Worm (Caenorhabditis elegans) whole organism, late embryonic: ENCODE results near the gene blos-4.

Experiments
- C08G9.2 ChIP-seq: sonication (generic microtip); optimal IDR thresholded peaks from 2 replicates; lab custom pipeline; 2016; ENCODE audit warnings: mild to moderate bottlenecking, missing genetic modification characterization, moderate library complexity, missing compliant biosample characterization
- K02D7.2 ChIP-seq: sonication (generic microtip); optimal IDR thresholded peaks from 2 replicates; lab custom pipeline; 2017; ENCODE audit warnings: mild to moderate bottlenecking, missing genetic modification characterization, missing compliant biosample characterization
- T23F11.4 ChIP-seq: fragments of 200-800 bp; sonication (Bioruptor generic); optimal IDR thresholded peaks from 2 replicates; lab custom pipeline; 2018; ENCODE audit warnings: mild to moderate bottlenecking, missing genetic modification characterization, missing compliant biosample characterization
- ceh-22 ChIP-seq: sonication (generic microtip); optimal IDR thresholded peaks from 2 replicates; lab custom pipeline; 2017; ENCODE audit warnings: missing biosample characterization, missing genetic modification characterization
- ceh-24 ChIP-seq: sonication (generic microtip); optimal IDR thresholded peaks from 2 replicates; lab custom pipeline; 2016; ENCODE audit warnings: mild to moderate bottlenecking, missing genetic modification characterization, missing compliant biosample characterization
- ceh-30 ChIP-seq: fragments of 150-350 bp; optimal IDR thresholded peaks from 2 replicates; lab custom pipeline; 2014; ENCODE audit warnings: missing biosample characterization, missing genetic modification characterization
- ceh-31 ChIP-seq: sonication (generic microtip); optimal IDR thresholded peaks from 2 replicates; lab custom pipeline; 2016; ENCODE audit warnings: missing genetic modification characterization, missing compliant biosample characterization
- ceh-34 ChIP-seq: sonication (generic microtip); optimal IDR thresholded peaks from 2 replicates; lab custom pipeline; 2016; ENCODE audit warnings: mild to moderate bottlenecking, missing genetic modification characterization, missing compliant biosample characterization
- ceh-45 ChIP-seq: fragments of 200-800 bp; sonication (Bioruptor generic); IDR thresholded peaks from 2 replicates; pipeline ENCODE4 v1.3.6; 2022; ENCODE audit warnings: missing genetic modification reagents, missing genetic modification characterization, missing compliant biosample characterization
- ceh-6 ChIP-seq: fragments of 200-800 bp; sonication (Bioruptor generic); optimal IDR thresholded peaks from 2 replicates; lab custom pipeline; 2018; ENCODE audit warnings: mild to moderate bottlenecking, missing genetic modification characterization, missing compliant biosample characterization
- ceh-9 ChIP-seq: sonication (generic microtip); optimal IDR thresholded peaks from 2 replicates; lab custom pipeline; 2016; ENCODE audit warnings: mild to moderate bottlenecking, missing genetic modification characterization, inconsistent platforms, missing compliant biosample characterization
- che-1 ChIP-seq: sonication (generic microtip); optimal IDR thresholded peaks from 2 replicates; lab custom pipeline; 2016; ENCODE audit warnings: mild to moderate bottlenecking, missing genetic modification characterization, missing compliant biosample characterization
- dmd-4 ChIP-seq: sonication (generic microtip); optimal IDR thresholded peaks from 2 replicates; lab custom pipeline; 2016; ENCODE audit warnings: borderline replicate concordance, missing genetic modification characterization, missing compliant biosample characterization
- dve-1 ChIP-seq: sonication (generic microtip); optimal IDR thresholded peaks from 2 replicates; lab custom pipeline; 2017; ENCODE audit warnings: antibody characterized with exemption, mild to moderate bottlenecking, missing genetic modification characterization, missing compliant biosample characterization
- elt-2 ChIP-seq: sonication (generic microtip); optimal IDR thresholded peaks from 2 replicates; lab custom pipeline; 2016; ENCODE audit warnings: missing genetic modification reagents, missing genetic modification characterization, missing compliant biosample characterization
- elt-4 ChIP-seq: sonication (generic microtip); optimal IDR thresholded peaks from 2 replicates; lab custom pipeline; 2016; ENCODE audit warnings: missing genetic modification characterization, missing compliant biosample characterization
- eyg-1 ChIP-seq: sonication (generic microtip); optimal IDR thresholded peaks from 2 replicates; lab custom pipeline; 2016; ENCODE audit warnings: missing genotype, missing genetic modification characterization, missing compliant biosample characterization
- fkh-6 ChIP-seq: sonication (generic microtip); optimal IDR thresholded peaks from 2 replicates; lab custom pipeline; 2016; ENCODE audit warnings: missing genetic modification characterization, missing compliant biosample characterization
- gmeb-2 ChIP-seq: sonication (generic microtip); optimal IDR thresholded peaks from 2 replicates; lab custom pipeline; 2016; ENCODE audit warnings: missing genetic modification characterization, inconsistent platforms, missing compliant biosample characterization
- hlh-13 ChIP-seq: fragments of 200-800 bp; sonication (Bioruptor generic); optimal IDR thresholded peaks from 2 replicates; lab custom pipeline; 2018; ENCODE audit warnings: mild to moderate bottlenecking, missing genetic modification characterization, missing compliant biosample characterization
- hlh-30 ChIP-seq: sonication (generic microtip); optimal IDR thresholded peaks from 2 replicates; lab custom pipeline; 2017; ENCODE audit warnings: antibody characterized with exemption, missing genetic modification characterization, missing compliant biosample characterization; ENCODE audit not compliant: insufficient read depth
- lim-6 ChIP-seq: sonication (generic microtip); optimal IDR thresholded peaks from 2 replicates; lab custom pipeline; 2016; ENCODE audit warnings: missing genetic modification characterization, missing compliant biosample characterization
- lin-11 ChIP-seq: fragments of 200-800 bp; sonication (Bioruptor generic); optimal IDR thresholded peaks from 2 replicates; lab custom pipeline; 2018; ENCODE audit warnings: mild to moderate bottlenecking, missing genetic modification characterization, missing compliant biosample characterization
- mec-3 ChIP-seq: sonication (generic microtip); optimal IDR thresholded peaks from 2 replicates; lab custom pipeline; 2016; ENCODE audit warnings: borderline replicate concordance, missing genetic modification characterization, missing compliant biosample characterization
- nhr-11 ChIP-seq: fragments of 150-350 bp; optimal IDR thresholded peaks from 2 replicates; lab custom pipeline; 2014; ENCODE audit warnings: missing biosample characterization, missing genetic modification characterization
- npax-4 ChIP-seq: sonication (generic microtip); optimal IDR thresholded peaks from 2 replicates; lab custom pipeline; 2016; ENCODE audit warnings: missing genetic modification characterization, missing compliant biosample characterization
- odd-2 ChIP-seq: sonication (generic microtip); optimal IDR thresholded peaks from 2 replicates; lab custom pipeline; 2017; ENCODE audit warnings: antibody characterized with exemption, mild to moderate bottlenecking, missing genetic modification characterization, missing compliant biosample characterization
- pag-3 ChIP-seq: sonication (generic microtip); optimal IDR thresholded peaks from 2 replicates; lab custom pipeline; 2016; ENCODE audit warnings: missing compliant biosample characterization, missing genetic modification characterization, borderline replicate concordance
- pat-9 ChIP-seq: fragments of 200-800 bp; sonication (Bioruptor generic); optimal IDR thresholded peaks from 2 replicates; lab custom pipeline; 2018; ENCODE audit warnings: mild to moderate bottlenecking, missing genetic modification characterization, moderate library complexity, missing compliant biosample characterization
- pros-1 ChIP-seq: fragments of 150-350 bp; optimal IDR thresholded peaks from 2 replicates; lab custom pipeline; 2014; ENCODE audit warnings: missing biosample characterization, missing genetic modification reagents, missing genetic modification characterization
- sdc-2 ChIP-seq: sonication (generic microtip); optimal IDR thresholded peaks from 2 replicates; lab custom pipeline; 2016; ENCODE audit warnings: missing genotype, missing genetic modification characterization, missing compliant biosample characterization
- unc-3 ChIP-seq, 2 experiments: fragments of 200-800 bp in 1 of 2; sonication (Bioruptor generic) in 1 of 2; sonication (generic microtip) in 1 of 2; conservative IDR thresholded peaks in 1 of 2; optimal IDR thresholded peaks in 1 of 2; 2 replicates each; pipeline versions ENCODE4 v1.3.6 to Lab custom; 2016 to 2022; ENCODE audit warnings: missing compliant biosample characterization in 2 of 2, missing genetic modification characterization in 2 of 2, missing genetic modification reagents in 1 of 2
- unc-55 ChIP-seq: sonication (generic microtip); optimal IDR thresholded peaks from 2 replicates; lab custom pipeline; 2017; ENCODE audit warnings: missing biosample characterization, missing genetic modification reagents, missing genetic modification characterization
- unc-86 ChIP-seq: sonication (generic microtip); optimal IDR thresholded peaks from 2 replicates; lab custom pipeline; 2016; ENCODE audit warnings: missing genetic modification characterization, missing compliant biosample characterization

blos-4 gene

ce11 chrII:6250782-6251461 is 5.9 kb downstream of the blos-4 start, which contains the start of gene phb-2 (continued):
- TF ChIP-seq elt-2 (tag; lab: Kevin White, UChicago) (peak; percentile 63), unc-55 (GFP tag; lab: Kevin White, UChicago) (no peak), lin-11 (tag; lab: Kevin White, UChicago) (no peak), pag-3 (no peak), ceh-9 (no peak), lim-6 (tag; lab: Kevin White, UChicago) (no peak), gmeb-2 (tag; lab: Kevin White, UChicago) (no peak), che-1 (tag; lab: Kevin White, UChicago) (no peak), K02D7.2 (tag; lab: Kevin White, UChicago) (no peak), ceh-30 (no peak), eyg-1 (tag; lab: Kevin White, UChicago) (no peak), ceh-6 (GFP tag; lab: Kevin White, UChicago) (no peak), ceh-45 (GFP tag; lab: Robert Waterston, UW) (no peak), C08G9.2 (tag; lab: Kevin White, UChicago) (no peak), ceh-31 (tag; lab: Kevin White, UChicago) (peak; percentile 38), hlh-30 (peak; percentile 54), dve-1 (peak; percentile 68), unc-86 (no peak)
- TF ChIP-seq, all 69 proteins: peak for 15

ce11 chrII:6252707-6253106 is 7.7 kb downstream of the blos-4 start:
- TF ChIP-seq lin-11 (tag; lab: Kevin White, UChicago) (no peak), sdc-2 (tag; lab: Kevin White, UChicago) (no peak), ceh-22 (no peak), ceh-9 (no peak)

- no peak for TF ChIP-seq pat-9 (tag; lab: Kevin White, UChicago)
- no peak for TF ChIP-seq ceh-6 (GFP tag; lab: Kevin White, UChicago)
- no peak for TF ChIP-seq ceh-9
- TF ChIP-seq pag-3: no peak
- no peak for TF ChIP-seq gmeb-2 (tag; lab: Kevin White, UChicago)
- no peak for TF ChIP-seq C08G9.2 (tag; lab: Kevin White, UChicago)
These were observed 11.0 kb downstream of the blos-4 start, which contains the start of gene F13H8.5 for ce11 chrII:6256024-6256423. Gene F13H8.5, minus strand, starts transcription at chrII:6256124.

- TF ChIP-seq unc-3 (GFP tag; conservative IDR thresholded peaks at IDR 0.05; lab: Robert Waterston, UW) (no peak), unc-3 (tag; optimal IDR thresholded peaks at IDR 0.05; lab: Kevin White, UChicago) (no peak), hlh-13 (GFP tag; lab: Kevin White, UChicago) (no peak)
These were observed 12.3 kb downstream of the blos-4 start for ce11 chrII:6257220-6257877.

- TF ChIP-seq T23F11.4 (GFP tag; lab: Kevin White, UChicago) (no peak), elt-2 (tag; lab: Kevin White, UChicago) (peak; percentile 10)
These were observed 14.8 kb downstream of the blos-4 start, which contains the start of gene F13H8.11 for ce11 chrII:6259867-6260266. Gene F13H8.11, minus strand, starts transcription at chrII:6260021.

- TF ChIP-seq ceh-34 (peak; percentile 54), ceh-45 (GFP tag; lab: Robert Waterston, UW) (no peak)
These were observed 15.6 kb downstream of the blos-4 start, which contains the start of gene nmgp-1 for ce11 chrII:6260684-6261083. Gene nmgp-1, plus strand, starts transcription at chrII:6260857.

ce11 chrII:6262222-6262621 is 17.2 kb downstream of the blos-4 start, which contains the start of gene F13H8.12:
Gene F13H8.12, plus strand, starts transcription at chrII:6262522.
- TF ChIP-seq ceh-45 (GFP tag; lab: Robert Waterston, UW) (no peak), unc-55 (GFP tag; lab: Kevin White, UChicago) (no peak), fkh-6 (no peak), elt-4 (tag; lab: Kevin White, UChicago) (no peak), dmd-4 (no peak), mec-3 (tag; lab: Kevin White, UChicago) (no peak), elt-2 (tag; lab: Kevin White, UChicago) (no peak), odd-2 (tag; lab: Kevin White, UChicago) (no peak), sdc-2 (tag; lab: Kevin White, UChicago) (no peak), npax-4 (tag; lab: Kevin White, UChicago) (no peak), pros-1 (tag; lab: Kevin White, UChicago) (no peak), nhr-11 (tag; lab: Kevin White, UChicago) (no peak), ceh-24 (tag; lab: Kevin White, UChicago) (no peak), C08G9.2 (tag; lab: Kevin White, UChicago) (no peak)
